Fruit fly (Drosophila melanogaster) whole organism, embryonic: ENCODE data around the gene CG17650.

Source experiments
- Ada2b ChIP-seq: fragments of 200-800 bp; sonication (Bioruptor generic); IDR thresholded peaks from 2 replicates; pipeline ENCODE4 v1.3.6; 2022; ENCODE audit warnings: missing biosample characterization, missing genetic modification characterization
- Aef1 ChIP-seq: fragments of 200-800 bp; sonication (Bioruptor generic); IDR thresholded peaks from 3 replicates; pipeline ENCODE4 v1.3.6; 2022; ENCODE audit warnings: missing biosample characterization, missing genetic modification characterization
- C15 ChIP-seq: fragments of 200-800 bp; sonication (Bioruptor generic); IDR thresholded peaks from 3 replicates; pipeline ENCODE4 v1.3.6; 2022; ENCODE audit warnings: missing biosample characterization, missing genetic modification characterization
- CG10274 ChIP-seq: fragments of 200-800 bp; sonication (Bioruptor generic); optimal IDR thresholded peaks from 3 replicates; lab custom pipeline; 2017; ENCODE audit warnings: missing biosample characterization, mild to moderate bottlenecking, missing genetic modification characterization
- CG10321 ChIP-seq: fragments of 200-800 bp; sonication (Bioruptor generic); IDR thresholded peaks from 2 replicates; pipeline ENCODE4 v1.3.6; 2022; ENCODE audit warnings: missing biosample characterization, missing genetic modification characterization
- CG11456 ChIP-seq: fragments of 200-800 bp; sonication (Bioruptor generic); IDR thresholded peaks from 3 replicates; pipeline ENCODE4 v1.3.6; 2022; ENCODE audit warnings: missing biosample characterization, missing genetic modification characterization
- CG1529 ChIP-seq: fragments of 200-800 bp; sonication (Bioruptor generic); optimal IDR thresholded peaks from 3 replicates; lab custom pipeline; 2018; ENCODE audit warnings: missing biosample characterization, missing genetic modification characterization
- CG2120 ChIP-seq: fragments of 200-800 bp; sonication (Bioruptor generic); optimal IDR thresholded peaks from 3 replicates; lab custom pipeline; 2016; ENCODE audit warnings: missing biosample characterization, missing genetic modification characterization
- CG3065 ChIP-seq: fragments of 200-800 bp; sonication (Bioruptor generic); optimal IDR thresholded peaks from 2 replicates; lab custom pipeline; 2016; ENCODE audit warnings: missing biosample characterization, missing genetic modification characterization
- CG33213 ChIP-seq: fragments of 200-800 bp; sonication (Bioruptor generic); optimal IDR thresholded peaks from 3 replicates; lab custom pipeline; 2016; ENCODE audit warnings: missing biosample characterization, missing genetic modification characterization
- CG4730 ChIP-seq: fragments of 200-800 bp; sonication (Bioruptor generic); IDR thresholded peaks from 2 replicates; pipeline ENCODE4 v1.3.6; 2022; ENCODE audit warnings: missing biosample characterization, missing genetic modification characterization
- CG4854 ChIP-seq: fragments of 200-800 bp; sonication (Bioruptor generic); optimal IDR thresholded peaks from 2 replicates; lab custom pipeline; 2016; ENCODE audit warnings: missing biosample characterization, missing genetic modification characterization, inconsistent platforms
- CG6272 ChIP-seq: fragments of 200-800 bp; sonication (Bioruptor generic); IDR thresholded peaks from 2 replicates; pipeline ENCODE4 v1.3.6; 2022; ENCODE audit warnings: missing biosample characterization, missing genetic modification characterization
- CG7987 ChIP-seq: fragments of 200-800 bp; sonication (Bioruptor generic); optimal IDR thresholded peaks from 2 replicates; lab custom pipeline; 2018; ENCODE audit warnings: missing biosample characterization, mild to moderate bottlenecking, missing genetic modification characterization, moderate library complexity
- CG9437 ChIP-seq: fragments of 200-800 bp; sonication (Bioruptor generic); optimal IDR thresholded peaks from 2 replicates; lab custom pipeline; 2018; ENCODE audit warnings: missing biosample characterization, mild to moderate bottlenecking, missing genetic modification characterization
- CG9817 ChIP-seq: fragments of 200-800 bp; sonication (Bioruptor generic); optimal IDR thresholded peaks from 2 replicates; lab custom pipeline; 2018; ENCODE audit warnings: missing biosample characterization, mild to moderate bottlenecking, missing genetic modification characterization, moderate library complexity
- Camta ChIP-seq: fragments of 200-800 bp; sonication (Bioruptor generic); optimal IDR thresholded peaks from 2 replicates; lab custom pipeline; 2016; ENCODE audit warnings: missing biosample characterization, missing genetic modification characterization
- Chrac-16 ChIP-seq: fragments of 200-800 bp; sonication (Bioruptor generic); optimal IDR thresholded peaks from 3 replicates; lab custom pipeline; 2016; ENCODE audit warnings: missing biosample characterization, missing genetic modification characterization
- CkIIα-i1 ChIP-seq: fragments of 200-800 bp; sonication (Bioruptor generic); IDR thresholded peaks from 2 replicates; pipeline ENCODE4 v1.3.6; 2022; ENCODE audit warnings: missing biosample characterization, missing genetic modification characterization
- HLHmδ ChIP-seq: fragments of 200-800 bp; sonication (Bioruptor generic); optimal IDR thresholded peaks from 2 replicates; lab custom pipeline; 2018; ENCODE audit warnings: missing biosample characterization, mild to moderate bottlenecking, missing genetic modification characterization, moderate library complexity
- HmgZ ChIP-seq: fragments of 200-800 bp; sonication (Bioruptor generic); optimal IDR thresholded peaks from 2 replicates; lab custom pipeline; 2018; ENCODE audit warnings: missing biosample characterization, mild to moderate bottlenecking, missing genetic modification characterization
- Max ChIP-seq: fragments of 200-800 bp; sonication (Bioruptor generic); optimal IDR thresholded peaks from 2 replicates; lab custom pipeline; 2016; ENCODE audit warnings: missing biosample characterization, mild to moderate bottlenecking, missing genetic modification characterization
- Nf-YA ChIP-seq: fragments of 200-800 bp; sonication (Bioruptor generic); IDR thresholded peaks from 2 replicates; pipeline ENCODE4 v1.3.6; 2022; ENCODE audit warnings: missing biosample characterization, missing genetic modification characterization
- Ravus ChIP-seq: fragments of 200-800 bp; sonication (Bioruptor generic); IDR thresholded peaks from 2 replicates; pipeline ENCODE4 v1.3.6; 2022; ENCODE audit warnings: missing biosample characterization, missing genetic modification characterization
- Scr ChIP-seq: fragments of 200-800 bp; sonication (Bioruptor generic); IDR thresholded peaks from 2 replicates; pipeline ENCODE4 v1.3.6; 2022; ENCODE audit warnings: missing biosample characterization, missing genetic modification characterization; ENCODE audit not compliant: partially characterized antibody
- Spps ChIP-seq: fragments of 200-800 bp; sonication (Bioruptor generic); optimal IDR thresholded peaks from 2 replicates; lab custom pipeline; 2018; ENCODE audit warnings: missing biosample characterization, mild to moderate bottlenecking, missing genetic modification characterization
- TFAM ChIP-seq: fragments of 200-800 bp; sonication (Bioruptor generic); optimal IDR thresholded peaks from 2 replicates; lab custom pipeline; 2017; ENCODE audit warnings: missing biosample characterization, missing genetic modification characterization, inconsistent platforms
- Xrp1 ChIP-seq: fragments of 200-800 bp; sonication (Bioruptor generic); IDR thresholded peaks from 2 replicates; pipeline ENCODE4 v1.3.6; 2022; ENCODE audit warnings: missing biosample characterization, missing genetic modification characterization
- aop ChIP-seq: fragments of 200-800 bp; sonication (Bioruptor generic); IDR thresholded peaks from 2 replicates; pipeline ENCODE4 v1.3.6; 2022; ENCODE audit warnings: missing biosample characterization, missing genetic modification characterization
- ase ChIP-seq: fragments of 200-800 bp; sonication (Bioruptor generic); IDR thresholded peaks from 3 replicates; pipeline ENCODE4 v1.3.6; 2022; ENCODE audit warnings: missing biosample characterization, missing genetic modification characterization
- crc ChIP-seq: fragments of 200-800 bp; sonication (Bioruptor generic); optimal IDR thresholded peaks from 2 replicates; lab custom pipeline; 2016; ENCODE audit warnings: missing biosample characterization, missing genetic modification characterization
- gcm2 ChIP-seq: fragments of 200-800 bp; sonication (Bioruptor generic); optimal IDR thresholded peaks from 2 replicates; lab custom pipeline; 2016; ENCODE audit warnings: missing biosample characterization, missing genetic modification characterization
- gfzf ChIP-seq: fragments of 200-800 bp; sonication (Bioruptor generic); optimal IDR thresholded peaks from 2 replicates; lab custom pipeline; 2016; ENCODE audit warnings: missing biosample characterization, mild to moderate bottlenecking, missing genetic modification characterization, moderate library complexity
- her ChIP-seq: fragments of 200-800 bp; sonication (Bioruptor generic); optimal IDR thresholded peaks from 2 replicates; lab custom pipeline; 2016; ENCODE audit warnings: missing biosample characterization, missing genetic modification characterization
- kah ChIP-seq: fragments of 200-800 bp; sonication (Bioruptor generic); optimal IDR thresholded peaks from 2 replicates; lab custom pipeline; 2018; ENCODE audit warnings: missing biosample characterization, mild to moderate bottlenecking, missing genetic modification characterization
- maf-S ChIP-seq: fragments of 200-800 bp; sonication (Bioruptor generic); optimal IDR thresholded peaks from 2 replicates; lab custom pipeline; 2016; ENCODE audit warnings: missing biosample characterization, missing genetic modification characterization
- mld ChIP-seq: fragments of 200-800 bp; sonication (Bioruptor generic); IDR thresholded peaks from 3 replicates; pipeline ENCODE4 v1.3.6; 2022; ENCODE audit warnings: missing biosample characterization, missing genetic modification characterization; ENCODE audit not compliant: partially characterized antibody
- nerfin-1 ChIP-seq: fragments of 200-800 bp; sonication (Bioruptor generic); optimal IDR thresholded peaks from 3 replicates; lab custom pipeline; 2019; ENCODE audit warnings: missing biosample characterization, mild to moderate bottlenecking, missing genetic modification characterization, moderate library complexity
- nerfin-2 ChIP-seq: fragments of 200-800 bp; sonication (Bioruptor generic); IDR thresholded peaks from 2 replicates; pipeline ENCODE4 v1.3.6; 2022; ENCODE audit warnings: missing biosample characterization, missing genetic modification characterization; ENCODE audit not compliant: partially characterized antibody
- oc ChIP-seq: fragments of 200-800 bp; sonication (Bioruptor generic); optimal IDR thresholded peaks from 2 replicates; lab custom pipeline; 2018; ENCODE audit warnings: missing biosample characterization, mild to moderate bottlenecking, missing genetic modification characterization, moderate library complexity
- phol ChIP-seq: fragments of 200-800 bp; sonication (Bioruptor generic); optimal IDR thresholded peaks from 3 replicates; lab custom pipeline; 2018; ENCODE audit warnings: missing biosample characterization, mild to moderate bottlenecking, missing genetic modification characterization, moderate library complexity
- pita ChIP-seq: fragments of 200-800 bp; sonication (Bioruptor generic); optimal IDR thresholded peaks from 2 replicates; lab custom pipeline; 2017; ENCODE audit warnings: missing biosample characterization, mild to moderate bottlenecking, missing genetic modification characterization
- pum ChIP-seq: fragments of 200-800 bp; sonication (Bioruptor generic); optimal IDR thresholded peaks from 2 replicates; lab custom pipeline; 2016; ENCODE audit warnings: missing biosample characterization, missing genetic modification characterization
- ro ChIP-seq: fragments of 200-800 bp; sonication (Bioruptor generic); IDR thresholded peaks from 2 replicates; pipeline ENCODE4 v1.3.6; 2022; ENCODE audit warnings: missing biosample characterization, missing genetic modification characterization
- slou ChIP-seq: fragments of 200-800 bp; sonication (Bioruptor generic); optimal IDR thresholded peaks from 3 replicates; lab custom pipeline; 2016; ENCODE audit warnings: missing biosample characterization, missing genetic modification characterization
- slp2 ChIP-seq: fragments of 200-800 bp; sonication (Bioruptor generic); optimal IDR thresholded peaks from 2 replicates; lab custom pipeline; 2016; ENCODE audit warnings: missing biosample characterization, missing genetic modification characterization
- tna ChIP-seq: fragments of 200-800 bp; sonication (Bioruptor generic); IDR thresholded peaks from 2 replicates; pipeline ENCODE4 v1.3.6; 2022; ENCODE audit warnings: missing biosample characterization, missing genetic modification characterization; ENCODE audit not compliant: partially characterized antibody
- tup ChIP-seq: fragments of 200-800 bp; sonication (Bioruptor generic); optimal IDR thresholded peaks from 2 replicates; lab custom pipeline; 2016; ENCODE audit warnings: missing biosample characterization, mild to moderate bottlenecking, missing genetic modification characterization, moderate library complexity
- twi ChIP-seq: fragments of 200-800 bp; optimal IDR thresholded peaks from 2 replicates; lab custom pipeline; 2019; ENCODE audit warnings: missing biosample characterization, mild to moderate bottlenecking, missing genetic modification characterization, moderate library complexity
- wdn ChIP-seq: fragments of 200-800 bp; sonication (Bioruptor generic); IDR thresholded peaks from 2 replicates; pipeline ENCODE4 v1.3.6; 2022; ENCODE audit warnings: missing biosample characterization, missing genetic modification characterization
- zfh1 ChIP-seq: fragments of 200-800 bp; sonication (Bioruptor generic); IDR thresholded peaks from 3 replicates; pipeline ENCODE4 v1.3.6; 2022; ENCODE audit warnings: missing biosample characterization, missing genetic modification characterization

The CG17650 gene

DNA sequence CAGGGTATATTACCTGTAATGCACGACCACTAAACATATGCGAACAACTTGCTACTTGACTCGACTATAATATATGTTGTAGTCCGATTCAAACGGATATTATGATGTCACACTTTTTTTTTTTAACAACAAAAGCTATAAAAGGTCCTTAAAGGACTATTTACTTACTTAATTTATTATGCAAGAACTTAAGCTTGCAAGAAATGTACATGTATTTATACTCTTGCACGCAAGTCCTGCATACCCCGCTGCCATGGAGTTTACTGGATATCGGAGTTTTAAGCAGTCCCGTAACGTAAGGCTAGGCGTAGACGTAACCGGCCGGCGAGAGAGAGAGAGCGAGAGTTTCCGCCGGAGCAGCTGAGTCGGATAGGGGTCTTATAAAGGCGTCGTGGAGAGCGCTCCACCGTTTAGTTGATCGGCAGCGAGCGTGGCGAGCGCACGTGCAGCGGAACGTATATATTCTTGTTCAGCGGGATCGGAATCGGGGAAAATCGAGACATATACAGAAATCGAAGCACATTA is 21.8 kb downstream of the CG17650 start (continued):
- TF ChIP-seq CG33213 (peak; percentile 66), C15 (GFP tag; lab: Robert Waterston, UW) (no peak), slou (GFP tag; lab: Kevin White, UChicago) (peak; percentile 74), CG11456 (GFP tag; lab: Robert Waterston, UW) (peak; percentile 74; the same call in 2 of the 3 replicates), Ravus (GFP tag; lab: Robert Waterston, UW) (peak; percentile 64; the same call in 1 of the 2 replicates), tup (GFP tag; lab: Kevin White, UChicago) (peak; percentile 79), Max (GFP tag; lab: Kevin White, UChicago) (peak; percentile 85), Spps (tag; lab: Kevin White, UChicago) (peak; percentile 55), nerfin-1 (tag; lab: Kevin White, UChicago) (peak; percentile 35), CG3065 (GFP tag; lab: Kevin White, UChicago) (peak; percentile 53), slp2 (GFP tag; lab: Kevin White, UChicago) (peak; percentile 94), oc (tag; lab: Kevin White, UChicago) (peak; percentile 90), her (GFP tag; lab: Kevin White, UChicago) (peak; percentile 72), HLHmδ (GFP tag; lab: Kevin White, UChicago) (peak; percentile 41), pita (GFP tag; lab: Kevin White, UChicago) (no peak), kah (GFP tag; lab: Kevin White, UChicago) (peak; percentile 30), CG10321 (GFP tag; lab: Robert Waterston, UW) (no peak), gcm2 (GFP tag; lab: Kevin White, UChicago) (peak; percentile 67), CG1529 (GFP tag; lab: Kevin White, UChicago) (peak; percentile 85), CG9817 (tag; lab: Kevin White, UChicago) (peak; percentile 62), aop (GFP tag; lab: Robert Waterston, UW) (no peak), phol (tag; lab: Kevin White, UChicago) (peak; percentile 91), CG4730 (GFP tag; lab: Robert Waterston, UW) (peak; percentile 70), Xrp1 (GFP tag; lab: Robert Waterston, UW) (peak; percentile 89), twi (tag; lab: Kevin White, UChicago) (peak; percentile 61), CG4854 (peak; percentile 68), pum (GFP tag; lab: Kevin White, UChicago) (peak; percentile 89), Scr (GFP tag; lab: Robert Waterston, UW) (0 out of 2 replicates have a peak, but pooled peaks have one; percentile 10), CG10274 (peak; percentile 73), Chrac-16 (GFP tag; lab: Kevin White, UChicago) (peak; percentile 89), CG6272 (GFP tag; lab: Robert Waterston, UW) (peak; percentile 87), CG9437 (GFP tag; lab: Kevin White, UChicago) (peak; percentile 99), TFAM (GFP tag; lab: Kevin White, UChicago) (peak; percentile 68), zfh1 (GFP tag; lab: Robert Waterston, UW) (peak; percentile 82), Ada2b (GFP tag; lab: Robert Waterston, UW) (peak; percentile 79), ro (GFP tag; lab: Robert Waterston, UW) (peak; percentile 69), mld (no peak), tna (peak; percentile 35; the same call in 1 of the 2 replicates), Nf-YA (peak; percentile 80), gfzf (no peak), HmgZ (tag; lab: Kevin White, UChicago) (peak; percentile 70), wdn (GFP tag; lab: Robert Waterston, UW) (peak; percentile 72), Camta (GFP tag; lab: Kevin White, UChicago) (peak; percentile 93), CG2120 (GFP tag; lab: Kevin White, UChicago) (peak; percentile 94), ase (peak; percentile 82), CkIIα-i1 (GFP tag; lab: Robert Waterston, UW) (peak; percentile 13; the same call in 1 of the 2 replicates), nerfin-2 (GFP tag; lab: Robert Waterston, UW) (no peak), Aef1 (peak; percentile 84), crc (GFP tag; lab: Kevin White, UChicago) (peak; percentile 82), CG7987 (GFP tag; lab: Kevin White, UChicago) (peak; percentile 39), maf-S (GFP tag; lab: Kevin White, UChicago) (peak; percentile 80)
